Fruit fly (Drosophila melanogaster) whole organism, embryonic: ENCODE results near the gene Ctr1A.

Source experiments
- ATbp ChIP-seq: fragments of 200-800 bp; sonication (Bioruptor generic); optimal IDR thresholded peaks from 2 replicates; lab custom pipeline; 2017; ENCODE audit warnings: missing biosample characterization, mild to moderate bottlenecking, missing genetic modification characterization, missing genetic modification reagents
- CG10543 ChIP-seq: fragments of 200-800 bp; sonication (Bioruptor generic); optimal IDR thresholded peaks from 3 replicates; lab custom pipeline; 2017; ENCODE audit warnings: missing biosample characterization, mild to moderate bottlenecking, missing genetic modification characterization, moderate library complexity
- CG10654 ChIP-seq: fragments of 200-800 bp; sonication (Bioruptor generic); optimal IDR thresholded peaks from 2 replicates; lab custom pipeline; 2016; ENCODE audit warnings: missing biosample characterization, missing genetic modification characterization
- CG11696 ChIP-seq: fragments of 200-800 bp; sonication (Bioruptor generic); IDR thresholded peaks from 2 replicates; pipeline ENCODE4 v1.3.6; 2022; ENCODE audit warnings: missing biosample characterization, missing genetic modification characterization
- CG13123 ChIP-seq: fragments of 200-800 bp; sonication (Bioruptor generic); optimal IDR thresholded peaks from 2 replicates; lab custom pipeline; 2016; ENCODE audit warnings: missing biosample characterization, missing genetic modification characterization
- CG13775 ChIP-seq: fragments of 200-800 bp; sonication (Bioruptor generic); optimal IDR thresholded peaks from 3 replicates; lab custom pipeline; 2017; ENCODE audit warnings: missing biosample characterization, mild to moderate bottlenecking, missing genetic modification characterization
- CG14014 ChIP-seq: fragments of 200-800 bp; sonication (Bioruptor generic); IDR thresholded peaks from 2 replicates; pipeline ENCODE4 v1.3.6; 2022; ENCODE audit warnings: missing biosample characterization, missing genetic modification characterization
- CG15269 ChIP-seq: fragments of 200-800 bp; sonication (Bioruptor generic); optimal IDR thresholded peaks from 2 replicates; lab custom pipeline; 2018; ENCODE audit warnings: missing biosample characterization, mild to moderate bottlenecking, missing genetic modification characterization, moderate library complexity
- CG1792 ChIP-seq: fragments of 200-800 bp; sonication (Bioruptor generic); optimal IDR thresholded peaks from 2 replicates; lab custom pipeline; 2016; ENCODE audit warnings: missing biosample characterization, missing genetic modification characterization
- CG18599 ChIP-seq: fragments of 200-800 bp; sonication (Bioruptor generic); optimal IDR thresholded peaks from 3 replicates; lab custom pipeline; 2017; ENCODE audit warnings: missing biosample characterization, missing genetic modification characterization, mild to moderate bottlenecking, moderate library complexity, missing genetic modification reagents
- CG18619 ChIP-seq: fragments of 200-800 bp; sonication (Bioruptor generic); optimal IDR thresholded peaks from 3 replicates; lab custom pipeline; 2017; ENCODE audit warnings: missing biosample characterization, mild to moderate bottlenecking, missing genetic modification characterization
- CG2712 ChIP-seq: fragments of 200-800 bp; optimal IDR thresholded peaks from 3 replicates; lab custom pipeline; 2019; ENCODE audit warnings: missing biosample characterization, mild to moderate bottlenecking, missing genetic modification characterization, moderate library complexity
- CG3065 ChIP-seq: fragments of 200-800 bp; sonication (Bioruptor generic); optimal IDR thresholded peaks from 2 replicates; lab custom pipeline; 2016; ENCODE audit warnings: missing biosample characterization, missing genetic modification characterization
- CG43689 ChIP-seq: fragments of 200-800 bp; sonication (Bioruptor generic); IDR thresholded peaks from 2 replicates; pipeline ENCODE4 v1.3.6; 2022; ENCODE audit warnings: missing biosample characterization, missing genetic modification characterization
- CG5180 ChIP-seq: fragments of 200-800 bp; sonication (Bioruptor generic); optimal IDR thresholded peaks from 3 replicates; lab custom pipeline; 2017; ENCODE audit warnings: missing biosample characterization, missing genetic modification characterization, mild to moderate bottlenecking, moderate library complexity, missing genetic modification reagents
- CG6813 ChIP-seq: fragments of 200-800 bp; sonication (Bioruptor generic); optimal IDR thresholded peaks from 2 replicates; lab custom pipeline; 2017; ENCODE audit warnings: missing biosample characterization, missing genetic modification characterization, mild to moderate bottlenecking, moderate library complexity, missing genetic modification reagents
- CG6854 ChIP-seq: fragments of 200-800 bp; sonication (Bioruptor generic); optimal IDR thresholded peaks from 3 replicates; lab custom pipeline; 2017; ENCODE audit warnings: missing biosample characterization, mild to moderate bottlenecking, missing genetic modification characterization
- CG7556 ChIP-seq: fragments of 200-800 bp; sonication (Bioruptor generic); optimal IDR thresholded peaks from 2 replicates; lab custom pipeline; 2017; ENCODE audit warnings: missing biosample characterization, mild to moderate bottlenecking, missing genetic modification characterization
- CoRest ChIP-seq: fragments of 200-800 bp; sonication (Bioruptor generic); optimal IDR thresholded peaks from 3 replicates; lab custom pipeline; 2018; ENCODE audit warnings: missing biosample characterization, mild to moderate bottlenecking, missing genetic modification characterization, moderate library complexity
- CrebB ChIP-seq: fragments of 200-800 bp; sonication (Bioruptor generic); optimal IDR thresholded peaks from 3 replicates; lab custom pipeline; 2018; ENCODE audit warnings: missing biosample characterization, mild to moderate bottlenecking, missing genetic modification characterization
- D ChIP-seq, 2 experiments: fragments of 200-800 bp in 1 of 2; fragments of >200 bp in 1 of 2; sonication (Bioruptor generic) in 1 of 2; optimal IDR thresholded peaks; 2 replicates in 1 of 2; 3 replicates in 1 of 2; lab custom pipeline; 2017; ENCODE audit warnings: mild to moderate bottlenecking in 1 of 2, missing biosample characterization in 1 of 2, missing genetic modification characterization in 1 of 2, missing genetic modification reagents in 1 of 2
- Dad ChIP-seq: fragments of 200-800 bp; sonication (Bioruptor generic); optimal IDR thresholded peaks from 3 replicates; lab custom pipeline; 2016; ENCODE audit warnings: missing biosample characterization, missing genetic modification characterization
- Dbx ChIP-seq: fragments of 200-800 bp; sonication (Bioruptor generic); IDR thresholded peaks from 3 replicates; pipeline ENCODE4 v1.3.6; 2022; ENCODE audit warnings: missing biosample characterization, missing genetic modification characterization
- E2f1 ChIP-seq: fragments of 200-800 bp; sonication (Bioruptor generic); IDR thresholded peaks from 2 replicates; pipeline ENCODE4 v1.3.6; 2022; ENCODE audit warnings: missing biosample characterization, missing genetic modification characterization
- Ets65A ChIP-seq: fragments of 200-800 bp; sonication (Bioruptor generic); peaks from one replicate; lab custom pipeline; 2016; ENCODE audit warnings: missing biosample characterization, missing genetic modification characterization
- HLHmδ ChIP-seq: fragments of 200-800 bp; sonication (Bioruptor generic); optimal IDR thresholded peaks from 2 replicates; lab custom pipeline; 2018; ENCODE audit warnings: missing biosample characterization, mild to moderate bottlenecking, missing genetic modification characterization, moderate library complexity
- Hmx ChIP-seq: fragments of 200-800 bp; sonication (Bioruptor generic); optimal IDR thresholded peaks from 2 replicates; lab custom pipeline; 2016; ENCODE audit warnings: missing biosample characterization, missing genetic modification characterization
- MESR4 ChIP-seq: fragments of 200-800 bp; sonication (Bioruptor generic); optimal IDR thresholded peaks from 2 replicates; lab custom pipeline; 2018; ENCODE audit warnings: missing biosample characterization, mild to moderate bottlenecking, missing genetic modification characterization, moderate library complexity
- Oaz ChIP-seq: fragments of 200-800 bp; sonication (Bioruptor generic); IDR thresholded peaks from 2 replicates; pipeline ENCODE4 v1.3.6; 2022; ENCODE audit warnings: missing biosample characterization, missing genetic modification characterization
- PHDP ChIP-seq: fragments of 200-800 bp; sonication (Bioruptor generic); optimal IDR thresholded peaks from 3 replicates; lab custom pipeline; 2018; ENCODE audit warnings: missing biosample characterization, mild to moderate bottlenecking, missing genetic modification characterization, moderate library complexity
- Ravus ChIP-seq: fragments of 200-800 bp; sonication (Bioruptor generic); IDR thresholded peaks from 2 replicates; pipeline ENCODE4 v1.3.6; 2022; ENCODE audit warnings: missing biosample characterization, missing genetic modification characterization
- Sox100B ChIP-seq: fragments of 200-800 bp; sonication (Bioruptor generic); optimal IDR thresholded peaks from 3 replicates; lab custom pipeline; 2018; ENCODE audit warnings: missing biosample characterization, mild to moderate bottlenecking, missing genetic modification characterization
- Vsx1 ChIP-seq: fragments of 200-800 bp; sonication (Bioruptor generic); optimal IDR thresholded peaks from 2 replicates; lab custom pipeline; 2017; ENCODE audit warnings: missing biosample characterization, mild to moderate bottlenecking, missing genetic modification characterization, missing genetic modification reagents
- cato ChIP-seq: fragments of 200-800 bp; sonication (Bioruptor generic); optimal IDR thresholded peaks from 2 replicates; lab custom pipeline; 2016; ENCODE audit warnings: missing biosample characterization, missing genetic modification characterization, borderline replicate concordance
- chm ChIP-seq: fragments of 200-800 bp; sonication (Bioruptor generic); IDR thresholded peaks from 2 replicates; pipeline ENCODE4 v1.3.6; 2022; ENCODE audit warnings: missing biosample characterization, missing genetic modification characterization
- cwo ChIP-seq: fragments of 200-800 bp; sonication (Bioruptor generic); optimal IDR thresholded peaks from 3 replicates; lab custom pipeline; 2017; ENCODE audit warnings: missing biosample characterization, missing genetic modification characterization, mild to moderate bottlenecking, moderate library complexity, missing genetic modification reagents
- ems ChIP-seq: fragments of 200-800 bp; sonication (Bioruptor generic); optimal IDR thresholded peaks from 3 replicates; lab custom pipeline; 2016; ENCODE audit warnings: missing biosample characterization, missing genetic modification characterization
- gt ChIP-seq: fragments of 200-800 bp; sonication (Bioruptor generic); IDR thresholded peaks from 2 replicates; pipeline ENCODE4 v1.3.6; 2022; ENCODE audit warnings: missing biosample characterization, missing genetic modification characterization
- ham ChIP-seq: fragments of 200-800 bp; sonication (Bioruptor generic); IDR thresholded peaks from 2 replicates; pipeline ENCODE4 v1.3.6; 2022; ENCODE audit warnings: missing biosample characterization, missing genetic modification characterization
- jigr1 ChIP-seq: fragments of 200-800 bp; sonication (Bioruptor generic); IDR thresholded peaks from 3 replicates; pipeline ENCODE4 v1.3.6; 2022; ENCODE audit warnings: missing biosample characterization, missing genetic modification characterization
- kni ChIP-seq: fragments of 200-800 bp; sonication (Bioruptor generic); optimal IDR thresholded peaks from 3 replicates; lab custom pipeline; 2017; ENCODE audit warnings: mild to moderate bottlenecking, missing biosample characterization, missing genetic modification reagents, missing genetic modification characterization
- mld ChIP-seq: fragments of 200-800 bp; sonication (Bioruptor generic); IDR thresholded peaks from 3 replicates; pipeline ENCODE4 v1.3.6; 2022; ENCODE audit warnings: missing biosample characterization, missing genetic modification characterization; ENCODE audit not compliant: partially characterized antibody
- nau ChIP-seq: fragments of 200-800 bp; sonication (Bioruptor generic); optimal IDR thresholded peaks from 3 replicates; lab custom pipeline; 2017; ENCODE audit warnings: missing biosample characterization, mild to moderate bottlenecking, missing genetic modification characterization, missing genetic modification reagents
- oc ChIP-seq: fragments of 200-800 bp; sonication (Bioruptor generic); optimal IDR thresholded peaks from 2 replicates; lab custom pipeline; 2018; ENCODE audit warnings: missing biosample characterization, mild to moderate bottlenecking, missing genetic modification characterization, moderate library complexity
- sens ChIP-seq: fragments of 200-800 bp; sonication (Bioruptor generic); peaks from one replicate; lab custom pipeline; 2016; ENCODE audit warnings: missing biosample characterization, missing genetic modification characterization
- seq ChIP-seq: fragments of 200-800 bp; sonication (Bioruptor generic); IDR thresholded peaks from 2 replicates; pipeline ENCODE4 v1.3.6; 2022; ENCODE audit warnings: missing biosample characterization, missing genetic modification characterization
- sob ChIP-seq: fragments of 200-800 bp; sonication (Bioruptor generic); IDR thresholded peaks from 2 replicates; pipeline ENCODE4 v1.3.6; 2022; ENCODE audit warnings: missing biosample characterization, missing genetic modification characterization
- stc ChIP-seq: fragments of 200-800 bp; sonication (Bioruptor generic); IDR thresholded peaks from 2 replicates; pipeline ENCODE4 v1.3.6; 2022; ENCODE audit warnings: missing biosample characterization, missing genetic modification characterization
- unc-4 ChIP-seq: fragments of 200-800 bp; sonication (Bioruptor generic); IDR thresholded peaks from 2 replicates; pipeline ENCODE4 v1.3.6; 2022; ENCODE audit warnings: missing biosample characterization, missing genetic modification characterization; ENCODE audit not compliant: partially characterized antibody
- wdn ChIP-seq: fragments of 200-800 bp; sonication (Bioruptor generic); IDR thresholded peaks from 2 replicates; pipeline ENCODE4 v1.3.6; 2022; ENCODE audit warnings: missing biosample characterization, missing genetic modification characterization

The Ctr1A gene

DNA sequence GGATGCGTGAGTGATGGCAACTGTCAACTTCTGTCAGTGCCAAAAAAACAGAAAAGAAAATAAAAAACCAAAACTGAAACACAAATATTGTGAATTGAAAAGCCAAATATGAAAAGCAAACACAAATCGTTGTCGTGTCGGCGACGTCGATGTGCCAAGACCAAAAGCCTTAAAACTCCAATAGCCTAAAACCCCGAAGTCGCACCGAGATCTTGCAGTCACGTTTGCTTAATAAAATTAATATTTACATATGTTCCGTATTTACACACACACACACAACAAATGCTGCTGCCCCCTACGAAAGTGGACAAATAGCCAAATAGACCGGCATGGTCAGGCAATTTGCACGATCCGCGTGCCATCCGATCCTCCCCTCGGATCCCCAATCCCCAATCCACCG is 23.3 kb upstream of the Ctr1A start (continued):
- TF ChIP-seq CG2712 (tag; lab: Kevin White, UChicago) (no peak), unc-4 (GFP tag; lab: Robert Waterston, UW) (no peak), ham (GFP tag; lab: Robert Waterston, UW) (no peak), Vsx1 (GFP tag; lab: Kevin White, UChicago) (peak; percentile 44), stc (0 out of 2 replicates have a peak, but pooled peaks have one; percentile 26), gt (GFP tag; lab: Robert Waterston, UW) (no peak), HLHmδ (GFP tag; lab: Kevin White, UChicago) (no peak), nau (peak; percentile 42), ems (no peak), chm (peak; percentile 16; the same call in 1 of the 2 replicates), oc (no peak), CG5180 (GFP tag; lab: Kevin White, UChicago) (peak; percentile 51), mld (GFP tag; lab: Robert Waterston, UW) (no peak), CG13775 (no peak), CG7556 (GFP tag; lab: Kevin White, UChicago) (no peak), PHDP (tag; lab: Kevin White, UChicago) (peak; percentile 17), CG3065 (GFP tag; lab: Kevin White, UChicago) (no peak), CG13123 (GFP tag; lab: Kevin White, UChicago) (no peak), wdn (no peak), CG15269 (tag; lab: Kevin White, UChicago) (peak; percentile 32), CG6813 (peak; percentile 3), CoRest (tag; lab: Kevin White, UChicago) (no peak), Dad (GFP tag; lab: Kevin White, UChicago) (no peak), Ets65A (GFP tag; lab: Kevin White, UChicago) (peak; percentile 9), CG11696 (GFP tag; lab: Robert Waterston, UW) (no peak), D (optimal IDR thresholded peaks at IDR 0.05; lab: Kevin White, UChicago) (no peak), D (GFP tag; optimal IDR thresholded peaks at IDR 0.05; lab: Kevin White, UChicago) (no peak), Dbx (GFP tag; lab: Robert Waterston, UW) (0 out of 3 replicates have a peak, but pooled peaks have one; percentile 34), seq (peak; percentile 51; the same call in 1 of the 2 replicates), E2f1 (GFP tag; lab: Robert Waterston, UW) (no peak), cato (GFP tag; lab: Kevin White, UChicago) (no peak), kni (GFP tag; lab: Kevin White, UChicago) (peak; percentile 3), CG10654 (GFP tag; lab: Kevin White, UChicago) (no peak), CG18599 (GFP tag; lab: Kevin White, UChicago) (peak; percentile 37), cwo (peak; percentile 14), MESR4 (no peak), sens (GFP tag; lab: Kevin White, UChicago) (peak; percentile 23), Hmx (no peak), CrebB (tag; lab: Kevin White, UChicago) (no peak), ATbp (GFP tag; lab: Kevin White, UChicago) (peak; percentile 57), CG6854 (GFP tag; lab: Kevin White, UChicago) (no peak), sob (GFP tag; lab: Robert Waterston, UW) (peak; percentile 44; the same call in 1 of the 2 replicates), jigr1 (GFP tag; lab: Robert Waterston, UW) (no peak), Oaz (no peak), CG10543 (GFP tag; lab: Kevin White, UChicago) (peak; percentile 29), Sox100B (GFP tag; lab: Kevin White, UChicago) (peak; percentile 39), CG18619 (GFP tag; lab: Kevin White, UChicago) (no peak), CG43689 (GFP tag; lab: Robert Waterston, UW) (no peak), Ravus (GFP tag; lab: Robert Waterston, UW) (no peak), CG1792 (no peak), CG14014 (GFP tag; lab: Robert Waterston, UW) (peak; percentile 13; the same call in 1 of the 2 replicates)
